Fruit fly (Drosophila melanogaster): ENCODE measurements around the gene CG34353.

Gene CG34353

dm6 chr3R:27926738-27927215, 21.1 kb upstream of the CG34353 start:
- TF ChIP-seq Myc (optimal IDR thresholded peaks at IDR 0.05) = no peak
- no peak for TF ChIP-seq h (optimal IDR thresholded peaks at IDR 0.05)
- TF ChIP-seq insv (optimal IDR thresholded peaks at IDR 0.05) = no peak
- TF ChIP-seq Sin3A (optimal IDR thresholded peaks at IDR 0.05) = no peak
- TF ChIP-seq psq (optimal IDR thresholded peaks at IDR 0.05) = no peak
- no peak for TF ChIP-seq ttk (optimal IDR thresholded peaks at IDR 0.05)

- TF ChIP-seq Myc (optimal IDR thresholded peaks at IDR 0.05) = no peak
- TF ChIP-seq insv (optimal IDR thresholded peaks at IDR 0.05) = no peak
- TF ChIP-seq psq (optimal IDR thresholded peaks at IDR 0.05) = no peak
- TF ChIP-seq Sin3A (optimal IDR thresholded peaks at IDR 0.05) = no peak
- TF ChIP-seq h (optimal IDR thresholded peaks at IDR 0.05) = no peak
- no peak for TF ChIP-seq ttk (optimal IDR thresholded peaks at IDR 0.05)
Observed at dm6 chr3R:27925971-27926533, 20.4 kb upstream of the CG34353 start.

- no peak for TF ChIP-seq ttk (optimal IDR thresholded peaks at IDR 0.05)
- no peak for TF ChIP-seq Myc (optimal IDR thresholded peaks at IDR 0.05)
- no peak for TF ChIP-seq Sin3A (optimal IDR thresholded peaks at IDR 0.05)
- TF ChIP-seq psq (optimal IDR thresholded peaks at IDR 0.05) = no peak
- TF ChIP-seq h (optimal IDR thresholded peaks at IDR 0.05) = no peak
- no peak for TF ChIP-seq insv (optimal IDR thresholded peaks at IDR 0.05)
Observed at dm6 chr3R:27925000-27925970, 19.6 kb upstream of the CG34353 start, which contains the start of gene mino. Gene mino (plus strand): TSS chr3R:27925191.

- TF ChIP-seq Myc (optimal IDR thresholded peaks at IDR 0.05) (no peak), psq (optimal IDR thresholded peaks at IDR 0.05) (no peak), ttk (optimal IDR thresholded peaks at IDR 0.05) (no peak), insv (optimal IDR thresholded peaks at IDR 0.05) (no peak), Sin3A (optimal IDR thresholded peaks at IDR 0.05) (no peak), h (optimal IDR thresholded peaks at IDR 0.05) (no peak)
Observed at dm6 chr3R:27922673-27923175, 17.1 kb upstream of the CG34353 start, which contains the start of gene RpL4. Gene RpL4 (plus strand): TSS chr3R:27922821.

- no peak for TF ChIP-seq Sin3A (optimal IDR thresholded peaks at IDR 0.05)
- no peak for TF ChIP-seq h (optimal IDR thresholded peaks at IDR 0.05)
- TF ChIP-seq Myc (optimal IDR thresholded peaks at IDR 0.05) = no peak
- no peak for TF ChIP-seq ttk (optimal IDR thresholded peaks at IDR 0.05)
- TF ChIP-seq psq (optimal IDR thresholded peaks at IDR 0.05) = no peak
Observed at dm6 chr3R:27921982-27922672, 16.5 kb upstream of the CG34353 start, which contains the start of gene BCAS2. Gene BCAS2 (minus strand): TSS chr3R:27922356.

dm6 chr3R:27920883-27921282, 15.2 kb upstream of the CG34353 start, which contains the start of gene CG12259:
Gene CG12259 (minus strand): TSS chr3R:27921089.
- TF ChIP-seq ttk (optimal IDR thresholded peaks at IDR 0.05) (no peak), insv (optimal IDR thresholded peaks at IDR 0.05) (no peak), h (optimal IDR thresholded peaks at IDR 0.05) (no peak), psq (optimal IDR thresholded peaks at IDR 0.05) (no peak), Myc (optimal IDR thresholded peaks at IDR 0.05) (no peak), Sin3A (optimal IDR thresholded peaks at IDR 0.05) (no peak)

dm6 chr3R:27919385-27919789, 13.7 kb upstream of the CG34353 start, which contains the start of gene Boh1:
Gene Boh1 (minus strand): TSS chr3R:27919460.
- no peak for TF ChIP-seq h (optimal IDR thresholded peaks at IDR 0.05)
- no peak for TF ChIP-seq ttk (optimal IDR thresholded peaks at IDR 0.05)
- TF ChIP-seq psq (optimal IDR thresholded peaks at IDR 0.05) = no peak
- no peak for TF ChIP-seq Myc (optimal IDR thresholded peaks at IDR 0.05)
- no peak for TF ChIP-seq Sin3A (optimal IDR thresholded peaks at IDR 0.05)
- TF ChIP-seq insv (optimal IDR thresholded peaks at IDR 0.05) = no peak

dm6 chr3R:27916355-27917019, 10.8 kb upstream of the CG34353 start, which contains the start of the genes CG5003 and mRpS22:
Gene CG5003 (minus strand): TSS chr3R:27916516.
Gene mRpS22 (plus strand): TSS chr3R:27916908.
- no peak for TF ChIP-seq insv (optimal IDR thresholded peaks at IDR 0.05)
- no peak for TF ChIP-seq Sin3A (optimal IDR thresholded peaks at IDR 0.05)
- TF ChIP-seq h (optimal IDR thresholded peaks at IDR 0.05) = no peak
- no peak for TF ChIP-seq Myc (optimal IDR thresholded peaks at IDR 0.05)
- TF ChIP-seq psq (optimal IDR thresholded peaks at IDR 0.05) = no peak
- TF ChIP-seq ttk (optimal IDR thresholded peaks at IDR 0.05) = no peak

dm6 chr3R:27912147-27912546, 6.5 kb upstream of the CG34353 start, which contains the start of gene mil:
Gene mil (plus strand): TSS chr3R:27912447.
- TF ChIP-seq insv (optimal IDR thresholded peaks at IDR 0.05) = no peak
- no peak for TF ChIP-seq psq (optimal IDR thresholded peaks at IDR 0.05)
- no peak for TF ChIP-seq Myc (optimal IDR thresholded peaks at IDR 0.05)
- TF ChIP-seq Sin3A (optimal IDR thresholded peaks at IDR 0.05) = no peak
- TF ChIP-seq ttk (optimal IDR thresholded peaks at IDR 0.05) = no peak

- no peak for TF ChIP-seq Myc (optimal IDR thresholded peaks at IDR 0.05)
- no peak for TF ChIP-seq psq (optimal IDR thresholded peaks at IDR 0.05)
- no peak for TF ChIP-seq h (optimal IDR thresholded peaks at IDR 0.05)
- no peak for TF ChIP-seq ttk (optimal IDR thresholded peaks at IDR 0.05)
- no peak for TF ChIP-seq insv (optimal IDR thresholded peaks at IDR 0.05)
- TF ChIP-seq Sin3A (optimal IDR thresholded peaks at IDR 0.05) = no peak
Observed at dm6 chr3R:27888110-27888509, 17.5 kb downstream of the CG34353 start.

- TF ChIP-seq psq (optimal IDR thresholded peaks at IDR 0.05) (no peak), Myc (optimal IDR thresholded peaks at IDR 0.05) (no peak), Sin3A (optimal IDR thresholded peaks at IDR 0.05) (no peak), ttk (optimal IDR thresholded peaks at IDR 0.05) (no peak), h (optimal IDR thresholded peaks at IDR 0.05) (no peak), insv (optimal IDR thresholded peaks at IDR 0.05) (no peak)
Observed at dm6 chr3R:27872290-27872689, 33.4 kb downstream of the CG34353 start, which contains the start of gene CG12426. Gene CG12426 (minus strand): TSS chr3R:27872390.

Measured in Kc167 (cell line).